Worm (Caenorhabditis elegans) whole organism, L2 larva: ENCODE results near the gene atln-2.

ENCODE experiments used
- C34F6.9 ChIP-seq: fragments of 150-350 bp; optimal IDR thresholded peaks from 2 replicates; lab custom pipeline; 2014; ENCODE audit warnings: missing biosample characterization, missing genetic modification characterization
- F13H6.1 ChIP-seq: sonication (generic microtip); optimal IDR thresholded peaks from 2 replicates; lab custom pipeline; 2016; ENCODE audit warnings: missing genetic modification characterization, missing compliant biosample characterization
- R02D3.7 ChIP-seq: fragments of 150-350 bp; optimal IDR thresholded peaks from 2 replicates; lab custom pipeline; 2014; ENCODE audit warnings: missing biosample characterization, missing genetic modification characterization
- Y55F3AM.14 ChIP-seq: fragments of 200-800 bp; sonication (Bioruptor generic); optimal IDR thresholded peaks from 2 replicates; lab custom pipeline; 2018; ENCODE audit warnings: mild to moderate bottlenecking, missing genetic modification characterization, missing compliant biosample characterization
- ZK546.5 ChIP-seq: sonication (generic microtip); optimal IDR thresholded peaks from 2 replicates; lab custom pipeline; 2017; ENCODE audit warnings: missing biosample characterization, missing genetic modification characterization
- alr-1 ChIP-seq: fragments of 150-350 bp; optimal IDR thresholded peaks from 2 replicates; lab custom pipeline; 2014; ENCODE audit warnings: missing biosample characterization, missing genetic modification characterization
- aly-2 ChIP-seq: fragments of 150-350 bp; optimal IDR thresholded peaks from 2 replicates; lab custom pipeline; 2014; ENCODE audit warnings: missing biosample characterization, missing genetic modification characterization
- ama-1 ChIP-seq: fragments of 150-350 bp; optimal IDR thresholded peaks from 2 replicates; lab custom pipeline; 2018; ENCODE audit warnings: inconsistent platforms
- blmp-1 ChIP-seq: sonication (generic microtip); optimal IDR thresholded peaks from 2 replicates; lab custom pipeline; 2017; ENCODE audit warnings: missing genetic modification characterization, mild to moderate bottlenecking, missing compliant biosample characterization, antibody characterized with exemption, moderate library complexity; ENCODE audit not compliant: insufficient read depth
- ceh-16 ChIP-seq: fragments of 150-350 bp; optimal IDR thresholded peaks from 2 replicates; lab custom pipeline; 2014; ENCODE audit warnings: missing biosample characterization, missing genetic modification characterization
- ceh-82 ChIP-seq: fragments of 150-350 bp; optimal IDR thresholded peaks from 2 replicates; lab custom pipeline; 2014; ENCODE audit warnings: missing biosample characterization, missing genetic modification characterization
- crh-2 ChIP-seq: sonication (generic microtip); optimal IDR thresholded peaks from 2 replicates; lab custom pipeline; 2017; ENCODE audit warnings: missing biosample characterization, missing genetic modification characterization
- dmd-4 ChIP-seq: sonication (generic microtip); optimal IDR thresholded peaks from 2 replicates; lab custom pipeline; 2017; ENCODE audit warnings: missing biosample characterization, missing genetic modification characterization
- egl-27 ChIP-seq: sonication (generic microtip); optimal IDR thresholded peaks from 3 replicates; lab custom pipeline; 2017; ENCODE audit warnings: missing biosample characterization, missing genetic modification reagents, missing genetic modification characterization
- elt-3 ChIP-seq: sonication (generic microtip); optimal IDR thresholded peaks from 2 replicates; lab custom pipeline; 2017; ENCODE audit warnings: missing biosample characterization, missing genetic modification characterization
- fos-1 ChIP-seq: fragments of 150-350 bp; optimal IDR thresholded peaks from 2 replicates; lab custom pipeline; 2014; ENCODE audit warnings: missing biosample characterization, missing genetic modification characterization
- gmeb-1 ChIP-seq: fragments of 150-350 bp; optimal IDR thresholded peaks from 2 replicates; lab custom pipeline; 2014; ENCODE audit warnings: missing biosample characterization, missing genetic modification characterization
- lin-11 ChIP-seq: fragments of 150-350 bp; sonication (generic microtip); optimal IDR thresholded peaks from 2 replicates; lab custom pipeline; 2014; ENCODE audit warnings: missing biosample characterization, missing genetic modification characterization, inconsistent platforms, mixed read lengths
- lin-13 ChIP-seq: fragments of 150-350 bp; optimal IDR thresholded peaks from 2 replicates; lab custom pipeline; 2014; ENCODE audit warnings: missing biosample characterization, missing genetic modification reagents, missing genetic modification characterization
- lin-39 ChIP-seq: fragments of 150-350 bp; optimal IDR thresholded peaks from 2 replicates; lab custom pipeline; 2014; ENCODE audit warnings: missing biosample characterization, missing genetic modification reagents, missing genetic modification characterization
- lsy-2 ChIP-seq, 2 experiments: fragments of 150-350 bp in 1 of 2; sonication (generic microtip) in 1 of 2; optimal IDR thresholded peaks; 2 replicates each; lab custom pipeline; 2014 to 2017; ENCODE audit warnings: missing biosample characterization in 2 of 2, missing genetic modification characterization in 2 of 2
- mab-5 ChIP-seq: fragments of 150-350 bp; optimal IDR thresholded peaks from 2 replicates; lab custom pipeline; 2014; ENCODE audit warnings: missing biosample characterization, missing genetic modification characterization
- mbf-1 ChIP-seq: sonication (generic microtip); optimal IDR thresholded peaks from 2 replicates; lab custom pipeline; 2017; ENCODE audit warnings: missing biosample characterization, missing genetic modification characterization
- mdl-1 ChIP-seq, 2 experiments: fragments of 150-350 bp in 1 of 2; sonication (generic microtip) in 1 of 2; optimal IDR thresholded peaks; 2 replicates each; lab custom pipeline; 2017; ENCODE audit warnings: missing biosample characterization in 2 of 2, missing genetic modification characterization in 2 of 2
- nhr-10 ChIP-seq: sonication (generic microtip); optimal IDR thresholded peaks from 2 replicates; lab custom pipeline; 2017; ENCODE audit warnings: missing biosample characterization, missing genetic modification characterization
- nhr-11 ChIP-seq: fragments of 150-350 bp; optimal IDR thresholded peaks from 2 replicates; lab custom pipeline; 2014; ENCODE audit warnings: missing biosample characterization, missing genetic modification characterization
- nhr-12 ChIP-seq: fragments of 150-350 bp; optimal IDR thresholded peaks from 2 replicates; lab custom pipeline; 2014; ENCODE audit warnings: missing biosample characterization, missing genetic modification characterization
- nhr-129 ChIP-seq: fragments of 150-350 bp; optimal IDR thresholded peaks from 2 replicates; lab custom pipeline; 2014; ENCODE audit warnings: missing biosample characterization, missing genetic modification characterization
- nhr-23 ChIP-seq: fragments of 150-350 bp; optimal IDR thresholded peaks from 2 replicates; lab custom pipeline; 2014; ENCODE audit warnings: missing biosample characterization, missing genetic modification reagents, missing genetic modification characterization
- nhr-6 ChIP-seq: fragments of 150-350 bp; optimal IDR thresholded peaks from 2 replicates; lab custom pipeline; 2014; ENCODE audit warnings: missing biosample characterization, missing genetic modification characterization
- nhr-77 ChIP-seq: fragments of 150-350 bp; optimal IDR thresholded peaks from 2 replicates; lab custom pipeline; 2014; ENCODE audit warnings: missing biosample characterization, missing genetic modification characterization
- sem-4 ChIP-seq: fragments of 150-350 bp; optimal IDR thresholded peaks from 2 replicates; lab custom pipeline; 2014; ENCODE audit warnings: missing biosample characterization, missing genetic modification reagents, missing genetic modification characterization
- skn-1 ChIP-seq: sonication (generic microtip); optimal IDR thresholded peaks from 2 replicates; lab custom pipeline; 2017; ENCODE audit warnings: missing biosample characterization, missing genetic modification characterization
- sma-3 ChIP-seq: sonication (generic microtip); optimal IDR thresholded peaks from 2 replicates; lab custom pipeline; 2016; ENCODE audit warnings: missing genetic modification reagents, missing genetic modification characterization, missing compliant biosample characterization
- sma-9 ChIP-seq, 2 experiments: fragments of 150-350 bp in 1 of 2; sonication (generic microtip) in 1 of 2; optimal IDR thresholded peaks; 2 replicates each; lab custom pipeline; 2014 to 2016; ENCODE audit warnings: missing genetic modification characterization in 2 of 2, mild to moderate bottlenecking in 1 of 2, missing biosample characterization in 1 of 2, missing compliant biosample characterization in 1 of 2, missing genetic modification reagents in 1 of 2, moderate library complexity in 1 of 2
- snpc-4 ChIP-seq: fragments of 150-350 bp; optimal IDR thresholded peaks from 2 replicates; lab custom pipeline; 2014; ENCODE audit warnings: missing biosample characterization, missing genetic modification characterization
- unc-55 ChIP-seq: fragments of 150-350 bp; sonication (generic microtip); optimal IDR thresholded peaks from 3 replicates; lab custom pipeline; 2014; ENCODE audit warnings: missing biosample characterization, missing genetic modification reagents, missing genetic modification characterization
- zag-1 ChIP-seq: fragments of 150-350 bp; optimal IDR thresholded peaks from 2 replicates; lab custom pipeline; 2014; ENCODE audit warnings: missing biosample characterization, missing genetic modification characterization
- ztf-11 ChIP-seq: sonication (generic microtip); optimal IDR thresholded peaks from 2 replicates; lab custom pipeline; 2017; ENCODE audit warnings: missing biosample characterization, missing genetic modification characterization
- ztf-4 ChIP-seq: fragments of 150-350 bp; optimal IDR thresholded peaks from 2 replicates; lab custom pipeline; 2014; ENCODE audit warnings: missing biosample characterization, missing genetic modification characterization

The atln-2 gene

DNA sequence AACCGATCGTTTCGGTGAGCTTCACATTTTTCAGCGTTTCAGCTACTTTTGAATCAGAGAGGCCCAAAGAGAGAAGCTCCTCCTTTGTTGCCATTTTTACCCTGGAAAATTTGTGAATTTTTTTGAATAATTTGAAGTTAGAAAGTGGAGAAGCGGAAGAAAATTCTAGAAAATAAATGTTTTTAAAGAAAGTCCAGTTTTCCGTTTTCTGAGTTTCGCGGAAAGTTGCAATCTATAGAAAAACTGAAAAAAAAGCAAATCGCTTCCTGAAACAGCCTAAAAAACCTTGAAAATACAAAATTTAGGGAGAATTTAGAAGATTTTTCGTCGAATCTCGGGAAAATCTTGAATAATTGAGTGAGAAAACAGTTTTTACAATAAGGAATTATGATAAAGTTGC is 31.7 kb downstream of the atln-2 start, which contains the start of gene qars-1:
Gene qars-1, minus strand, starts transcription at position 101 of the 400 bp plus-strand sequence.
- TF ChIP-seq zag-1 (tag; lab: Kevin White, UChicago) (no peak), lsy-2 (tag; optimal IDR thresholded peaks at IDR 0.05; lab: Kevin White, UChicago) (no peak), mbf-1 (tag; lab: Kevin White, UChicago) (no peak), aly-2 (tag; lab: Kevin White, UChicago) (no peak)

DNA sequence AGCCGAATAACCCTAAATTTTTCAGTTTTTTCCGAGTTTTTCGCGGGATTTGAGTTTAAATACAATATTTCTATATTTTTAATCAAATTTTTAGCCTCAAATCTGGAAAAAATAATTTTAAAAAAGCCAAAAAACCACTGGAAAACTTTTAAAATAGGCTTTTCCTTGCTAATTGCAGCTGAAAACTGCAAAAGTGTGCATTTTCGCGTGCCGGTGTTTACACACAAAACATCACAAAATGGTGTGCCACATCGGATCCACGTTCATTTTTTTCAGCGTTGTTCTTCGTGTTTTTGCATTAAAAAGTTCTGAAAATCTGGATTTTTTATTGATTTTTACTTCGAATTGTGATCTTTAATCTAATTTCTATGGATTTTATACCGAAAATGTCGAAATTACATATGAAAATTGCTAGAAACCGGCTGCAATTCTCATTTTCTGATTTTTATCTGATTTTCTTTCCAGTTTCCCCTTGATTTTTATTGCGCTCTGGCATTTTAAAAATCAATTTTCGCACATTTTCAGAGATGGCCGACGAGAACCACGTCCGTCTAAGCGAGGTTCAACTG is 32.2 kb downstream of the atln-2 start, which contains the start of gene Y41E3.7:
Gene Y41E3.7, plus strand, starts transcription at position 519 of the 569 bp plus-strand sequence.
- TF ChIP-seq sem-4 (no peak), sma-3 (GFP tag; lab: Kevin White, UChicago) (no peak), ceh-82 (tag; lab: Kevin White, UChicago) (no peak), blmp-1 (no peak), nhr-10 (tag; lab: Kevin White, UChicago) (no peak), unc-55 (GFP tag; lab: Kevin White, UChicago) (peak; percentile 28), nhr-129 (tag; lab: Kevin White, UChicago) (peak; percentile 54), lsy-2 (tag; optimal IDR thresholded peaks at IDR 0.05; lab: Kevin White, UChicago) (peak in 1 of 2 experiments; percentile 34), dmd-4 (tag; lab: Kevin White, UChicago) (no peak), Y55F3AM.14 (GFP tag; lab: Kevin White, UChicago) (no peak), ztf-11 (tag; lab: Kevin White, UChicago) (no peak), nhr-23 (tag; lab: Kevin White, UChicago) (no peak), crh-2 (no peak), C34F6.9 (tag; lab: Kevin White, UChicago) (no peak), ceh-16 (tag; lab: Kevin White, UChicago) (no peak), mbf-1 (tag; lab: Kevin White, UChicago) (no peak), nhr-12 (no peak), lin-13 (no peak), alr-1 (tag; lab: Kevin White, UChicago) (no peak), lin-11 (tag; lab: Kevin White, UChicago) (no peak), nhr-77 (tag; lab: Kevin White, UChicago) (no peak), ZK546.5 (tag; lab: Kevin White, UChicago) (no peak), fos-1 (tag; lab: Kevin White, UChicago) (no peak), gmeb-1 (tag; lab: Kevin White, UChicago) (peak; percentile 14), skn-1 (no peak), R02D3.7 (tag; lab: Kevin White, UChicago) (no peak), ztf-4 (tag; lab: Kevin White, UChicago) (no peak), nhr-6 (no peak), F13H6.1 (no peak)

DNA sequence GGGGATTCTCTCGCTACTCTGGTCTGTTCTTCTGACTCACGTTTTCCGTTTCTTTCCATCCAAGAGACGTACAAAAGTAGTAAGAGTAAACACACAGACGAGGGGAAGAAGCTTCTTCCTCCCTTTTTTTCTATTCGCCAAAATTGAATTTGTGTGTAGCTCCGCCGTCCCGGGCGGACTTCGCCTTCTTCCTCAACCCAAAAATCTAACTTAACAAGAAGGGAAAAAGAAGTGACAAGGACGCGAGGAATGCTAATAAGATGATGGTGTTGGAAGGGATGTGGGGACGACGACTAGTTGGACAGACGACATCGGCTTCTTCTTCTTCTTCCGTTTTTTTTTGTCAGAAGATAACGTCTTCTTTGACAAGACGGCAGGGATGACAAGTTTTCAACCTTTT is 35.6 kb downstream of the atln-2 start:
- peak; percentile 26 for TF ChIP-seq C34F6.9 (tag; lab: Kevin White, UChicago)
- peak; percentile 66 for TF ChIP-seq sem-4
- peak in 1 of 2 experiments; percentile 21 for TF ChIP-seq lsy-2 (tag; optimal IDR thresholded peaks at IDR 0.05; lab: Kevin White, UChicago)
- TF ChIP-seq sma-9 (GFP tag; optimal IDR thresholded peaks at IDR 0.05; lab: Kevin White, UChicago) = peak; percentile 6
- TF ChIP-seq sma-9 (tag; optimal IDR thresholded peaks at IDR 0.05; lab: Kevin White, UChicago) = no peak
- peak; percentile 55 for TF ChIP-seq nhr-129 (tag; lab: Kevin White, UChicago)
- TF ChIP-seq egl-27 (tag; lab: Kevin White, UChicago) = peak; percentile 17
- peak; percentile 72 for TF ChIP-seq F13H6.1
- no peak for TF ChIP-seq mab-5 (tag; lab: Kevin White, UChicago)
- TF ChIP-seq zag-1 (tag; lab: Kevin White, UChicago) = peak; percentile 65
- no peak for TF ChIP-seq ztf-4 (tag; lab: Kevin White, UChicago)

DNA sequence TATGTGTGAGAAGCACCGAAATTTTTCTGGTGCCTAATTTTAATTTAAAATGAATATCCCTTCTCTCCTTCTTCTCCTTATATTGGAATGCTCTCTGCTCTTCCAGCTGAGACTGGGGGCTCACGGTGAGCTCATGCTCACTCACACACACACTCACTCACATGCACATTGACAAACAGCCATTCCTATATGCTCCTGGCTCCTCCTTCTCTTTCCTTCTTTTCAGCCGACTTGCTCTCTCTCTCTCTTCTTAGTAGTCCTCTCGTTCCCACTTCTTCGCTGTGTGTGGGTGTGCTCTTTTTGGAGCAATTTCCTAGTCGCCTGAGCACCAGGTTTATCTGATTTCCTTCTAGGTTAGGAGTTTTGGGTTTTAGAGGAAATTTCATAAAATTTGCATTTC is 39.5 kb downstream of the atln-2 start:
- no peak for TF ChIP-seq snpc-4
- no peak for TF ChIP-seq ztf-4 (tag; lab: Kevin White, UChicago)
- TF ChIP-seq mab-5 (tag; lab: Kevin White, UChicago) = no peak
- TF ChIP-seq ama-1 = no peak
- TF ChIP-seq sma-9 (GFP tag; optimal IDR thresholded peaks at IDR 0.05; lab: Kevin White, UChicago) = no peak
- TF ChIP-seq sma-9 (tag; optimal IDR thresholded peaks at IDR 0.05; lab: Kevin White, UChicago) = no peak
- TF ChIP-seq blmp-1 = no peak
- peak; percentile 21 for TF ChIP-seq zag-1 (tag; lab: Kevin White, UChicago)
- TF ChIP-seq mdl-1 (tag; optimal IDR thresholded peaks at IDR 0.05; lab: Kevin White, UChicago) = no peak
- peak; percentile 51 for TF ChIP-seq unc-55 (GFP tag; lab: Kevin White, UChicago)
- TF ChIP-seq egl-27 (tag; lab: Kevin White, UChicago) = no peak
- peak; percentile 88 for TF ChIP-seq nhr-129 (tag; lab: Kevin White, UChicago)
- TF ChIP-seq ztf-11 (tag; lab: Kevin White, UChicago) = no peak
- TF ChIP-seq lsy-2 (tag; optimal IDR thresholded peaks at IDR 0.05; lab: Kevin White, UChicago) = peak in 1 of 2 experiments; percentile 52
- no peak for TF ChIP-seq R02D3.7 (tag; lab: Kevin White, UChicago)
- TF ChIP-seq nhr-23 (tag; lab: Kevin White, UChicago) = no peak
- no peak for TF ChIP-seq mbf-1 (tag; lab: Kevin White, UChicago)
- TF ChIP-seq nhr-77 (tag; lab: Kevin White, UChicago) = no peak
- TF ChIP-seq dmd-4 (tag; lab: Kevin White, UChicago) = no peak
- peak; percentile 33 for TF ChIP-seq F13H6.1
- TF ChIP-seq nhr-11 (tag; lab: Kevin White, UChicago) = no peak
- no peak for TF ChIP-seq nhr-12
- no peak for TF ChIP-seq aly-2 (tag; lab: Kevin White, UChicago)
- peak; percentile 65 for TF ChIP-seq C34F6.9 (tag; lab: Kevin White, UChicago)
- TF ChIP-seq ZK546.5 (tag; lab: Kevin White, UChicago) = no peak
- TF ChIP-seq crh-2 = no peak
- TF ChIP-seq sem-4 = no peak
- TF ChIP-seq lin-39 (tag; lab: Kevin White, UChicago) = no peak
- TF ChIP-seq fos-1 (tag; lab: Kevin White, UChicago) = no peak
- no peak for TF ChIP-seq skn-1
- no peak for TF ChIP-seq nhr-6
- TF ChIP-seq lin-13 = no peak
- no peak for TF ChIP-seq sma-3 (GFP tag; lab: Kevin White, UChicago)
- peak; percentile 24 for TF ChIP-seq lin-11 (tag; lab: Kevin White, UChicago)
- TF ChIP-seq alr-1 (tag; lab: Kevin White, UChicago) = no peak
- TF ChIP-seq elt-3 (tag; lab: Kevin White, UChicago) = no peak
